Worm (Caenorhabditis elegans) whole organism, early embryonic: Measurements from ENCODE around the gene wapl-1.

ENCODE experiments used
- B0310.2 ChIP-seq: sonication (generic microtip); optimal IDR thresholded peaks from 2 replicates; lab custom pipeline; 2016; ENCODE audit warnings: mild to moderate bottlenecking, missing genetic modification characterization, missing compliant biosample characterization
- F13C5.2 ChIP-seq: sonication (generic microtip); optimal IDR thresholded peaks from 2 replicates; lab custom pipeline; 2017; ENCODE audit warnings: mild to moderate bottlenecking, missing genetic modification characterization, inconsistent platforms, missing compliant biosample characterization
- aly-1 ChIP-seq: sonication (generic microtip); optimal IDR thresholded peaks from 2 replicates; lab custom pipeline; 2016; ENCODE audit warnings: missing genetic modification characterization, missing compliant biosample characterization
- ama-1 ChIP-seq: fragments of 150-350 bp; optimal IDR thresholded peaks from 2 replicates; lab custom pipeline; 2014
- ceh-13 ChIP-seq: fragments of 200-800 bp; sonication (Bioruptor generic); optimal IDR thresholded peaks from 2 replicates; lab custom pipeline; 2018; ENCODE audit warnings: mild to moderate bottlenecking, missing genetic modification characterization, missing compliant biosample characterization
- ceh-36 ChIP-seq: sonication (generic microtip); optimal IDR thresholded peaks from 2 replicates; lab custom pipeline; 2016; ENCODE audit warnings: missing genetic modification characterization, inconsistent platforms, missing compliant biosample characterization
- ets-7 ChIP-seq: sonication (generic microtip); optimal IDR thresholded peaks from 2 replicates; lab custom pipeline; 2016; ENCODE audit warnings: missing genotype, missing genetic modification characterization, missing compliant biosample characterization
- flt-1 ChIP-seq: fragments of 200-800 bp; sonication (Bioruptor generic); IDR thresholded peaks from 2 replicates; pipeline ENCODE4 v1.3.6; 2022; ENCODE audit warnings: missing genetic modification characterization, missing compliant biosample characterization
- hmbx-1 ChIP-seq: sonication (generic microtip); optimal IDR thresholded peaks from 2 replicates; lab custom pipeline; 2016; ENCODE audit warnings: mild to moderate bottlenecking, missing genetic modification characterization, missing compliant biosample characterization
- hmg-4 ChIP-seq: fragments of 200-800 bp; sonication (Bioruptor generic); optimal IDR thresholded peaks from 2 replicates; lab custom pipeline; 2018; ENCODE audit warnings: mild to moderate bottlenecking, missing genetic modification characterization, missing compliant biosample characterization
- hnd-1 ChIP-seq: sonication (generic microtip); optimal IDR thresholded peaks from 2 replicates; lab custom pipeline; 2016; ENCODE audit warnings: missing genetic modification characterization, missing compliant biosample characterization
- pes-1 ChIP-seq: fragments of 200-800 bp; sonication (Bioruptor generic); IDR thresholded peaks from 2 replicates; pipeline ENCODE4 v1.3.6; 2022; ENCODE audit warnings: missing genetic modification reagents, missing genetic modification characterization, missing compliant biosample characterization
- scrt-1 ChIP-seq: fragments of 200-800 bp; sonication (Bioruptor generic); IDR thresholded peaks from 2 replicates; pipeline ENCODE4 v1.3.6; 2022; ENCODE audit warnings: missing genetic modification characterization, missing compliant biosample characterization
- sea-1 ChIP-seq: fragments of 200-800 bp; sonication (Bioruptor generic); conservative IDR thresholded peaks from 2 replicates; pipeline ENCODE4 v1.3.6; 2022; ENCODE audit warnings: missing genetic modification characterization, missing compliant biosample characterization
- tbx-11 ChIP-seq: fragments of 200-800 bp; sonication (Bioruptor generic); IDR thresholded peaks from 2 replicates; pipeline ENCODE4 v1.3.6; 2022; ENCODE audit warnings: missing genetic modification characterization, missing compliant biosample characterization
- tbx-37 ChIP-seq: fragments of 200-800 bp; sonication (Bioruptor generic); conservative IDR thresholded peaks from 2 replicates; pipeline ENCODE4 v1.3.6; 2022; ENCODE audit warnings: missing genetic modification reagents, missing genetic modification characterization, missing compliant biosample characterization
- tra-4 ChIP-seq: sonication (generic microtip); optimal IDR thresholded peaks from 2 replicates; lab custom pipeline; 2017; ENCODE audit warnings: missing genetic modification characterization, missing compliant biosample characterization

wapl-1 gene

DNA sequence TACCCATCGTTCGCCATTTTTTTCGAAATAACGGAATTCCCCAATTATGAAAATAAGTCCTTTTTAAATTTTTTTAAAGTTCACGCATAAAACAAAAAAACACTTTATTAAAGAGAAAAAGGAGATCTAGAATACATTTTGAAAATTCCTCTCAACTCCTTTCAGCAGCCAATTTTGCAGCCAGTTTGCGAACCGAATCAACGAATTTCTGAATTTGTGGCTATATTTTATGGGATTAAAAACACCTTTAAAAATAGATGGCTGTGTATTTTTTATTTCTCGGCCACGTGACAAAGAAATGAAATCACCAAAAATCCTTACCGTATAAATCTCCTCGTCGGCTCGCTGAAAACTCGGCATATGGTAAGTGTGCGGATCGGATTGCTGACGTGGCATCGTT is 34.5 kb upstream of the wapl-1 start, which contains the start of gene M01H9.10:
M01H9.10 (minus strand) TSS at position 101 of the 400 bp plus-strand sequence.
- no peak for TF ChIP-seq sea-1 (GFP tag; lab: Robert Waterston, UW)
- TF ChIP-seq tbx-11 (GFP tag; lab: Robert Waterston, UW): no peak
- TF ChIP-seq aly-1 (tag; lab: Kevin White, UChicago): no peak
- no peak for TF ChIP-seq B0310.2 (tag; lab: Kevin White, UChicago)
- TF ChIP-seq F13C5.2 (tag; lab: Kevin White, UChicago): no peak
- TF ChIP-seq ets-7 (tag; lab: Kevin White, UChicago): no peak
- no peak for TF ChIP-seq scrt-1 (GFP tag; lab: Robert Waterston, UW)
- TF ChIP-seq ceh-13 (GFP tag; lab: Kevin White, UChicago): no peak
- TF ChIP-seq tra-4 (tag; lab: Kevin White, UChicago): no peak
- no peak for TF ChIP-seq ceh-36
- TF ChIP-seq pes-1 (GFP tag; lab: Robert Waterston, UW): no peak
- TF ChIP-seq tbx-37 (GFP tag; lab: Robert Waterston, UW): no peak
- TF ChIP-seq hnd-1 (tag; lab: Kevin White, UChicago): no peak
- TF ChIP-seq flt-1 (GFP tag; lab: Robert Waterston, UW): no peak
- no peak for TF ChIP-seq hmbx-1 (tag; lab: Kevin White, UChicago)
- no peak for TF ChIP-seq hmg-4
- no peak for TF ChIP-seq ama-1 (lab: Kevin White, UChicago)

- no peak for TF ChIP-seq ceh-13 (GFP tag; lab: Kevin White, UChicago)
- no peak for TF ChIP-seq pes-1 (GFP tag; lab: Robert Waterston, UW)
- no peak for TF ChIP-seq hmg-4
- TF ChIP-seq hnd-1 (tag; lab: Kevin White, UChicago): no peak
These were observed 33.1 kb upstream of the wapl-1 start for ce11 chrIV:4478612-4479011.

DNA sequence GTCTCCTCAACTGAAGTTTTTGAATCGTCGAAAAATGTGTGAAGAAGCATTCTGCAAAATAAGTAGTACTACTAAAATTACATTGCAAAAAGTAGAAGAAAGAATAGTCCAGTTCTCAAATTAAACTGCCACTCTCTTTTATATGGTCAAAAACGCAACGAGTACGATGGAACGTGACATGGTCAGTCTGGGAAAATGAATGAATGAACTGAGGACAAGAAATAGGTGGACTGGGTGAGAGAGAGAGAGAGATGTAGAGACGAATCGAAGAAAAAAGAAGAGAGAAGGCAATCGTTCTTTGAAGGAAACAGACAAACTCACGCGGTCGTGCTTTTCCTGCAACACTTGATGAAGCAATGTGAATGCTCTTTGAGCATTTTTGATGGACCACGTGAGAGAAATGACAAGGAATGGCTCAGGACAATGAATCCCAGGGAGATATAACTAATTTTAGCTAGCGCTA is 31.5 kb upstream of the wapl-1 start, which contains the start of gene M01H9.3:
M01H9.3 (minus strand) TSS at position 51 of the 463 bp plus-strand sequence.
- TF ChIP-seq flt-1 (GFP tag; lab: Robert Waterston, UW) (no peak), hmbx-1 (tag; lab: Kevin White, UChicago) (no peak), aly-1 (tag; lab: Kevin White, UChicago) (no peak), pes-1 (GFP tag; lab: Robert Waterston, UW) (no peak), tbx-37 (GFP tag; lab: Robert Waterston, UW) (no peak), tra-4 (tag; lab: Kevin White, UChicago) (no peak), sea-1 (GFP tag; lab: Robert Waterston, UW) (no peak), hmg-4 (no peak), ceh-13 (GFP tag; lab: Kevin White, UChicago) (no peak), ets-7 (tag; lab: Kevin White, UChicago) (no peak), hnd-1 (tag; lab: Kevin White, UChicago) (no peak), ceh-36 (no peak), ama-1 (lab: Kevin White, UChicago) (no peak)

DNA sequence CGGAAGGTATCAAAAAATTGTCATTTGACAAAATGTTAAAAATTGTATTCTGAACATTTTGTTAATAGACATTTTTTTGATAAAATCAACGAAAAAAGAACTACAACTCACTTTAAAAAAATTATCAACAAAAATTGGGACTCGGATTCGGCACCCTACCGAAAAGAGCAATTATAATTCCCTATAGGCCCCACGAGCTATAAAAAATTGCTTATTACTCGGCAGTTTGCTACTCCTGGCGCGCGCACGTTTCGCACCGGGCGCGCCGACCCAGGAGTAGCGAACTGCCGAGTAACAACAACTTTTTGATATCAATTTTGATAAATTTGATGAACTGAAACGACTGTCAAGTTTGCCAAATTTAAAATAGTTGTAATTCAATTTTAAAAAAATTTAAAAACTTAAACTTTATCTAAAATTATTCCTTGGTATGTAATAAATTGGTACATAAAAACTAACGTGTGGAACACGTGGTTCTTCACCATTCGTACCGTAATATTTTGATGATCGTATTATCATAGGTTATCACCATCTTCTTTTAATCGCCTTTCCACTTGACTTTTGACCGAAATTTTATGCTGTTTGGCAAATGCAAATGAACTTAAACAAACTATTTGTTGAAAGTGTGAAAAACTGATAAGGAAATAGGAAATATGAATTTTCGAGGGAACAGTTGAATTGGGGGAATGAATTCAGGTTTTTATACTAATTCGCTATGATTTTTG is 30.0 kb upstream of the wapl-1 start:
- no peak for TF ChIP-seq aly-1 (tag; lab: Kevin White, UChicago)
- no peak for TF ChIP-seq B0310.2 (tag; lab: Kevin White, UChicago)
- no peak for TF ChIP-seq ama-1 (lab: Kevin White, UChicago)
- TF ChIP-seq scrt-1 (GFP tag; lab: Robert Waterston, UW): no peak

DNA sequence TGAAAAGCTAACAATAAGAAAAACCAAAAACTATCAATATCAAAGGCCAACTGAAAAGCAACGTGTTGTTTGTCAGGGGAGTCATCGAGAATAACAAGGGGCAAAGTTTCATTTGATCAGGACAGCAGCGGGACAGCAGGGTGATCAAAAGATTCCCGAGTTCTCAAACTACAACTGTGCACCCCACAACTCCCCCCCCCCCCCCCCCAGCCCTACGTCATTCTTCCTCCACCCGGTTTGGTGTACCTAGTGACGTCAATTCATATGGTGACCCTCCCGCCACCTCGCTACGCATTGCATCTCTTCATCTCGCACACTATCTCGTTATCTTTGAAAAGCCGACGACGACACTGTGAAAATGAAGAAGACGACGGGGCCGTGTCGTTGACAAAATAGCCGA is 28.2 kb upstream of the wapl-1 start:
- TF ChIP-seq tbx-11 (GFP tag; lab: Robert Waterston, UW) (no peak), ceh-13 (GFP tag; lab: Kevin White, UChicago) (no peak)

DNA sequence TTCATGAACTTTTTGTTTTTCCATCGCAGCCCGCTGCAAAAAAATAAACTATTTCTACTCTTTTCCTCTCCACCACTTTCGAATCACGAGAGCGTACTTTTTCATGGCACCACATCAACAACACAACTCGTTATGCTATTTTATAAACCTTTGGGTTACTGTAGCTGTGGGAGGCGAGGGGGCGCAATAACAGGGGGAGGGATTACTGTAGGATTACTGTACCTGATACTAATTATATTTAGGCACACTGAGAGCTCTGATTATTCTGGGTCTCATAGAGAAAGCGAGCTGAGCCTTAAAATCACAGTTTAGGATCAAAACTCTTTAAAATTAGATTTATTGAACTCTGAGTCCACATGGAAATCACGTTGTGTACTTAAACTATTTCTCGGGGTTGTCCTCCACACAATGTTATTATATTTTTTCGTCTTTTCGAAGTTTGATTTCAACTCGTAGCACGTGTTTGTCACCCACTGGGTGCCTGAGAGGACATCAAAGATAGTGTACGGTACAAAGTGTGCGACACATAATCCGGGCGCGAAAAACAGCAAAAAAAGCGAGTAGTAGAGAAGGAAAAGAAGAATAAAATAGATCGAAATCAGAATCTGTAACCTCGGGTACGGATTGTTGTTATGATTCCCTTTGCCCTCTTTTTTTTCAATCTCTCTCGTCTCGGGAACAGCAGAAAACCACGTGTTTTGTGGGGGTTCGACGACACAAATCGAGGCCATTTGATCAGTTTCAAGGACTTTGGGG is 27.1 kb upstream of the wapl-1 start:
- TF ChIP-seq aly-1 (tag; lab: Kevin White, UChicago): no peak
- no peak for TF ChIP-seq tbx-11 (GFP tag; lab: Robert Waterston, UW)
- no peak for TF ChIP-seq ceh-36
- no peak for TF ChIP-seq ets-7 (tag; lab: Kevin White, UChicago)
- TF ChIP-seq scrt-1 (GFP tag; lab: Robert Waterston, UW): no peak
- TF ChIP-seq tra-4 (tag; lab: Kevin White, UChicago): no peak
- TF ChIP-seq hmbx-1 (tag; lab: Kevin White, UChicago): no peak
- no peak for TF ChIP-seq flt-1 (GFP tag; lab: Robert Waterston, UW)
- no peak for TF ChIP-seq hmg-4
- TF ChIP-seq sea-1 (GFP tag; lab: Robert Waterston, UW): no peak

- TF ChIP-seq tbx-37 (GFP tag; lab: Robert Waterston, UW) (no peak), hmbx-1 (tag; lab: Kevin White, UChicago) (no peak), ceh-13 (GFP tag; lab: Kevin White, UChicago) (no peak), ceh-36 (no peak), pes-1 (GFP tag; lab: Robert Waterston, UW) (no peak), tra-4 (tag; lab: Kevin White, UChicago) (no peak), ets-7 (tag; lab: Kevin White, UChicago) (no peak), ama-1 (lab: Kevin White, UChicago) (no peak)
These were observed 25.6 kb upstream of the wapl-1 start for ce11 chrIV:4470885-4471772.
